Fruit fly (Drosophila melanogaster): ENCODE results near the gene ppk28.
A peak's percentile ranks its signal among the peaks of the same experiment; 100 is the strongest.

ppk28 gene

dm6 chrX:16836805-16837333 is 31.0 kb downstream of the ppk28 start:
- TF ChIP-seq CTCF (optimal IDR thresholded peaks at IDR 0.05) (no peak), CG8478 (optimal IDR thresholded peaks at IDR 0.05) (no peak)

dm6 chrX:16837588-16838178 is 31.8 kb downstream of the ppk28 start:
- TF ChIP-seq CTCF (optimal IDR thresholded peaks at IDR 0.05) (no peak), CG8478 (optimal IDR thresholded peaks at IDR 0.05) (no peak)

- TF ChIP-seq CG8478 (optimal IDR thresholded peaks at IDR 0.05) = no peak
- TF ChIP-seq CTCF (optimal IDR thresholded peaks at IDR 0.05) = no peak
Observed at dm6 chrX:16839033-16839432, 33.2 kb downstream of the ppk28 start.

dm6 chrX:16839905-16840304 is 34.0 kb downstream of the ppk28 start:
- peak in 1 of 2 experiments; percentile 9 for TF ChIP-seq CTCF (optimal IDR thresholded peaks at IDR 0.05)
- no peak for TF ChIP-seq CG8478 (optimal IDR thresholded peaks at IDR 0.05)

- no peak for TF ChIP-seq CG8478 (optimal IDR thresholded peaks at IDR 0.05)
Observed at dm6 chrX:16844295-16844694, 38.4 kb downstream of the ppk28 start, which contains the start of gene RSG7. TSS of gene RSG7 (minus strand) at chrX:16844433.

- TF ChIP-seq CTCF (optimal IDR thresholded peaks at IDR 0.05) (peak; percentile 87 to 88), CG8478 (optimal IDR thresholded peaks at IDR 0.05) (no peak)
Observed at dm6 chrX:16846575-16846974, 40.7 kb downstream of the ppk28 start.

- TF ChIP-seq CTCF (optimal IDR thresholded peaks at IDR 0.05) (no peak), CG8478 (optimal IDR thresholded peaks at IDR 0.05) (no peak)
Observed at dm6 chrX:16848978-16849377, 43.1 kb downstream of the ppk28 start.

- TF ChIP-seq CTCF (optimal IDR thresholded peaks at IDR 0.05) (no peak), CG8478 (optimal IDR thresholded peaks at IDR 0.05) (no peak)
Observed at dm6 chrX:16849517-16849916, 43.6 kb downstream of the ppk28 start.

dm6 chrX:16854746-16855145 is 48.9 kb downstream of the ppk28 start:
- no peak for TF ChIP-seq CG8478 (optimal IDR thresholded peaks at IDR 0.05)
- TF ChIP-seq CTCF (optimal IDR thresholded peaks at IDR 0.05) = no peak
